Worm (Caenorhabditis elegans): Measurements from ENCODE around the gene T19H5.7.

- TF ChIP-seq lin-39 (tag; optimal IDR thresholded peaks at IDR 0.05) (no peak), ama-1 (optimal IDR thresholded peaks at IDR 0.05) (no peak)
Observed at ce11 chrII:9483342-9483741, 3.4 kb upstream of the T19H5.7 start.
